Worm (Caenorhabditis elegans): Measurements from ENCODE around the gene ccm-3.

The ccm-3 gene

ce11 chrII:10574177-10574576 is 32.9 kb downstream of the ccm-3 start (continued):
- TF ChIP-seq madf-8 (GFP tag; conservative IDR thresholded peaks at IDR 0.05) (no peak), T07F8.4 (tag; optimal IDR thresholded peaks at IDR 0.05) (no peak), athp-1 (tag; optimal IDR thresholded peaks at IDR 0.05) (no peak), ama-1 (optimal IDR thresholded peaks at IDR 0.05) (no peak), ama-1 (GFP tag; optimal IDR thresholded peaks at IDR 0.05) (peak in 1 of 2 experiments; percentile 67), chd-7 (tag; optimal IDR thresholded peaks at IDR 0.05) (no peak), ztf-18 (tag; optimal IDR thresholded peaks at IDR 0.05) (no peak), atf-7 (tag; optimal IDR thresholded peaks at IDR 0.05) (no peak), K11D2.4 (GFP tag; IDR thresholded peaks at IDR 0.05) (no peak), lin-40 (tag; optimal IDR thresholded peaks at IDR 0.05) (no peak), snpc-1.3 (tag; optimal IDR thresholded peaks at IDR 0.05; ENCODE audit: insufficient read depth) (peak; percentile 35), madf-10 (tag; optimal IDR thresholded peaks at IDR 0.05) (no peak), nhr-80 (tag; optimal IDR thresholded peaks at IDR 0.05) (no peak), F22D6.2 (tag; optimal IDR thresholded peaks at IDR 0.05) (no peak), B0035.1 (tag; optimal IDR thresholded peaks at IDR 0.05) (no peak), egrh-3 (GFP tag; IDR thresholded peaks at IDR 0.05) (no peak), hmg-20 (GFP tag; IDR thresholded peaks at IDR 0.05) (no peak), rcor-1 (GFP tag; IDR thresholded peaks at IDR 0.05) (0 out of 2 replicates have a peak, but pooled peaks have one; percentile 19), attf-6 (GFP tag; IDR thresholded peaks at IDR 0.05) (0 out of 2 replicates have a peak, but pooled peaks have one; percentile 15), unc-130 (GFP tag; optimal IDR thresholded peaks at IDR 0.05) (no peak), ets-4 (GFP tag; optimal IDR thresholded peaks at IDR 0.05) (no peak)

DNA sequence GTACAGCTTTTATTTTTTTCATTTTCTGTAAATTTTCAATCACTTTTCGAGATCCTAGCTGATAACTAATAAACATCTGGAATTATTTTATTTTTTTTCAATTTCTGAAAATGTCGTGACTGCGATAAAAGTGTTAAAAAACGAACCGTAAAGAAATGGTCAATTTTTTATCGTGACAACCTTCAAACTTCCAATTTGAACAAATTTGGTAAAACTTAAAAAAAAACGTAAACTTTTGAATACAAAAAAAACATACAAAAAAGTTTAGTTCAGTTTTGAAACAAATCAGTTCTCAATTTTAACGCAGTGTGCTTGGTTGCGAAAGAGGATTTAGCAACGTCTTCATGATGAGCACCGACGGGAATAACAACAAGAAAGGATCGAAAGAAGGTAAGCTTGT is 35.1 kb downstream of the ccm-3 start, which contains the start of gene C06A1.3:
C06A1.3 (plus strand) TSS at position 301 of the 400 bp plus-strand sequence.
- TF ChIP-seq hsf-1 (GFP tag; IDR thresholded peaks at IDR 0.05), result no peak
- TF ChIP-seq efl-1 (GFP tag; optimal IDR thresholded peaks at IDR 0.05), result no peak
- TF ChIP-seq lin-54 (GFP tag; optimal IDR thresholded peaks at IDR 0.05), result no peak
- no peak for TF ChIP-seq sea-2 (GFP tag; IDR thresholded peaks at IDR 0.05)
- no peak for TF ChIP-seq egl-18 (GFP tag; IDR thresholded peaks at IDR 0.05)
- TF ChIP-seq dpl-1 (GFP tag; optimal IDR thresholded peaks at IDR 0.05), result no peak
- no peak for TF ChIP-seq bed-2 (GFP tag; IDR thresholded peaks at IDR 0.05)
- TF ChIP-seq ztf-3 (GFP tag; optimal IDR thresholded peaks at IDR 0.05), result no peak
- no peak for TF ChIP-seq snpc-1.1 (tag; optimal IDR thresholded peaks at IDR 0.05; ENCODE audit: insufficient read depth)
- no peak for TF ChIP-seq let-607 (tag; optimal IDR thresholded peaks at IDR 0.05)

DNA sequence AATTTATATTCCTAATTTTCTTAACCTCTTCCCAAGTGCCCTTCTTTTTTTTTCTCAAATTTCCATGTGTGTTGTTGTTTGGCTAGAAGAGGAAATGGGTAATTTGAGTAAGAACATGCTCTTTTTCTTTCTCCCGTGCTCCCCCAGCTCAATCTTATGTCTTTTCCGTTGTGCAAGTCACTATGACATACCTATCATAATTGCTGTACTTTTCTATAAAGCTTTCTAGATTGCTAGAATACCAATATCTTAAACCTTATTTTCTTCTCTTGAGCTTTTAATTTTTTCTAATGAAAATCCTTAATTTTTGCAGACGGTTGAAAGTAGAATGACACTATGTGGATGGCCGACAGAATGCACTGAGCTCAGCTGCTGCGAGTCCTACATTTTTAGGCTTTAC is 36.8 kb downstream of the ccm-3 start, which contains the start of gene txt-13:
txt-13 (plus strand) TSS at position 301 of the 400 bp plus-strand sequence.
- TF ChIP-seq Y79H2A.3 (GFP tag; conservative IDR thresholded peaks at IDR 0.05), result no peak

ce11 chrII:10569498-10569897 is 37.6 kb downstream of the ccm-3 start:
- TF ChIP-seq aptf-2 (GFP tag; conservative IDR thresholded peaks at IDR 0.05) (no peak), madf-8 (GFP tag; conservative IDR thresholded peaks at IDR 0.05) (no peak), bed-1 (GFP tag; IDR thresholded peaks at IDR 0.05) (no peak), ekl-4 (GFP tag; IDR thresholded peaks at IDR 0.05) (no peak), lsl-1 (GFP tag; optimal IDR thresholded peaks at IDR 0.05) (no peak), nhr-120 (GFP tag; IDR thresholded peaks at IDR 0.05) (no peak), zfh-2 (GFP tag; conservative IDR thresholded peaks at IDR 0.05) (no peak), F37B4.10 (GFP tag; IDR thresholded peaks at IDR 0.05) (no peak), snpc-1.1 (tag; optimal IDR thresholded peaks at IDR 0.05; ENCODE audit: insufficient read depth) (no peak), egl-18 (GFP tag; IDR thresholded peaks at IDR 0.05) (no peak), F57C9.4 (tag; optimal IDR thresholded peaks at IDR 0.05) (no peak), ZK185.1 (tag; optimal IDR thresholded peaks at IDR 0.05; ENCODE audit: poor library complexity, severe bottlenecking) (no peak), B0019.2 (GFP tag; conservative IDR thresholded peaks at IDR 0.05) (no peak), C17E4.6 (GFP tag; IDR thresholded peaks at IDR 0.05) (no peak), snpc-1.3 (tag; optimal IDR thresholded peaks at IDR 0.05; ENCODE audit: insufficient read depth) (no peak)

Measured in whole organism, young adult.